Worm (Caenorhabditis elegans): ENCODE results near the gene pll-1.
A peak's percentile ranks its signal among the peaks of the same experiment; 100 is the strongest.

Gene pll-1

ce11 chrIII:351860-352456 lies 13.8 kb upstream of the pll-1 start:
- TF ChIP-seq snpc-4 (tag; optimal IDR thresholded peaks at IDR 0.05) (no peak), fkh-2 (tag; optimal IDR thresholded peaks at IDR 0.05) (no peak), nhr-11 (tag; optimal IDR thresholded peaks at IDR 0.05) (no peak), nhr-28 (tag; optimal IDR thresholded peaks at IDR 0.05) (no peak), nhr-67 (tag; optimal IDR thresholded peaks at IDR 0.05) (no peak), nfya-1 (tag; optimal IDR thresholded peaks at IDR 0.05; ENCODE audit: insufficient read depth) (peak; percentile 28), hmg-11 (tag; optimal IDR thresholded peaks at IDR 0.05) (no peak), nhr-25 (tag; optimal IDR thresholded peaks at IDR 0.05) (peak; percentile 85), elt-1 (tag; optimal IDR thresholded peaks at IDR 0.05) (no peak), nhr-23 (tag; optimal IDR thresholded peaks at IDR 0.05) (peak; percentile 50), mdl-1 (tag; optimal IDR thresholded peaks at IDR 0.05) (no peak), ceh-82 (tag; optimal IDR thresholded peaks at IDR 0.05) (no peak), ztf-11 (tag; optimal IDR thresholded peaks at IDR 0.05) (no peak), R02D3.7 (tag; optimal IDR thresholded peaks at IDR 0.05) (no peak), elt-2 (tag; optimal IDR thresholded peaks at IDR 0.05) (no peak), ZK546.5 (tag; optimal IDR thresholded peaks at IDR 0.05) (no peak), nhr-237 (tag; optimal IDR thresholded peaks at IDR 0.05) (no peak), ztf-4 (tag; optimal IDR thresholded peaks at IDR 0.05) (no peak)

DNA sequence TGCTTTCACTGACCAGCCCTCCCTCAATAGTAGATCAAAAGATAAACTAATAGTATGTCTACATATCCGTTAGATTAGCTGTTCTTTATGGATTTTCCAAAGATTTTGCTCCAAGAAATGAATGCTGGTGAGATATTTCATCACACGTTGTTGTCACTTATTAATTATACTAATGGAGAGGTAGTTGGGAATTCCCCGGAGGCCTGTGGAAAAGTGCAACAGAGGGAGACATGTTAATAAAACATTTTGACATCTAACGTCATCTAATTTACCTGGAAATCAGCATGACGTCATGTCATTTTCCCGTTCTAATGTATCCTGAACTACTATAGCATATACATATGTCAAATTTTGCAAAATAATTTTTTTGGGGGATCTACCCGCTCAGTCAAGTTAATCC lies 12.8 kb upstream of the pll-1 start:
- TF ChIP-seq pqm-1 (tag; optimal IDR thresholded peaks at IDR 0.05) (no peak), nhr-67 (tag; optimal IDR thresholded peaks at IDR 0.05) (no peak), aly-2 (tag; optimal IDR thresholded peaks at IDR 0.05) (no peak), nhr-237 (tag; optimal IDR thresholded peaks at IDR 0.05) (no peak), ztf-4 (tag; optimal IDR thresholded peaks at IDR 0.05) (no peak), nhr-76 (tag; optimal IDR thresholded peaks at IDR 0.05) (no peak), jun-1 (tag; optimal IDR thresholded peaks at IDR 0.05) (no peak)

DNA sequence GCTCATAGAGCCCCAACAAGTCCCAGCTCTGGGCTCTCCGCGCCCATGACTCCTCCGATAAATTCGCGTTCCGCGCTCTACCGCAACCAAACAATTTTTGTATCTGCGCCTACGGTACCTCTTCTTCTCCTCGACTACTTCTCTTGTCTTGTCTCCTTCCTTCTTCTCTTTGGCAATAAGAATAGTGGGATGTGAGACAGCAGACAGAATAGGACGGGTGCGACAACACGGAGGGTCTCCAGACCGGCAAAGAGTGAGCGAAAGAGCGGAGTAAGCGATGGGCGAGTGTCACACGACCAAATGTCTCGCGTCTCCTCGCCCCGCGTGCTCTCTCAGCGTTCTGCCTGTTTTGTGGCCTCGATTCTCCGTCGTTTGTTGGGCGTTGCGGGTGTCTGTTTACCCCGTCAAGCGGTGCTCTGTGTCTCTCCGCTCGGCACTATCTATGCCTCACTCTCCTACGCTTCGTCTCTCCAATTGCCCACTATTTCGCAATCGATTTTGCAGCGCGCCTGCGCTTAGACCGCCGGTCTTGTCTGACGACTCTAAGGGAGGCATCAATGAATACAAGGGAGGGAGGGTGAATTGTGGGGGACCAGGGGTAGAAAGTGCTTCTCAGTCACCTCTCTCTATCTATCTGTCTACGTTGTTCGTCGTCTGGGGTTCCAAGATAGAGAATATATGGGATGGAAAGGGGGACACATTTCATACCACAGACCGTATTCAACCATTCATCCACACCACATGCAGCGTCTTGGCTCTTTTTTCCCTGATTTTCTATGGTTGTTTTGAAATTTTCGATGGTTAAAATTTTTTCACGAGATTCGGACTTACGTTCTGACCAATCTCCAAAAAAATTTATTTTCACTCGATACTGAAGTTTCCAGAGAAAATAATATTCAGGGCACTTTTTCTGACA lies 10.9 kb upstream of the pll-1 start, which contains the start of gene gei-4:
gei-4 (minus strand) TSS at position 256 of the 916 bp plus-strand sequence.
- TF ChIP-seq nhr-76 (tag; optimal IDR thresholded peaks at IDR 0.05) (no peak), fkh-10 (GFP tag; optimal IDR thresholded peaks at IDR 0.05) (peak; percentile 50), lin-15B (tag; optimal IDR thresholded peaks at IDR 0.05) (peak; percentile 57), pha-4 (tag; optimal IDR thresholded peaks at IDR 0.05) (peak; percentile 22), nhr-12 (tag; optimal IDR thresholded peaks at IDR 0.05) (no peak), ceh-16 (tag; optimal IDR thresholded peaks at IDR 0.05) (no peak), elt-2 (tag; optimal IDR thresholded peaks at IDR 0.05) (peak; percentile 71), ceh-82 (tag; optimal IDR thresholded peaks at IDR 0.05) (peak; percentile 13), jun-1 (tag; optimal IDR thresholded peaks at IDR 0.05) (peak; percentile 82), nhr-25 (tag; optimal IDR thresholded peaks at IDR 0.05) (peak; percentile 85), nhr-237 (tag; optimal IDR thresholded peaks at IDR 0.05) (no peak), nhr-77 (tag; optimal IDR thresholded peaks at IDR 0.05) (peak; percentile 20), ama-1 (optimal IDR thresholded peaks at IDR 0.05) (peak; percentile 49), skn-1 (tag; optimal IDR thresholded peaks at IDR 0.05) (no peak), elt-1 (tag; optimal IDR thresholded peaks at IDR 0.05) (peak; percentile 57), sea-2 (GFP tag; optimal IDR thresholded peaks at IDR 0.05) (no peak), nfya-1 (tag; optimal IDR thresholded peaks at IDR 0.05; ENCODE audit: insufficient read depth) (peak; percentile 80), daf-12 (tag; optimal IDR thresholded peaks at IDR 0.05) (no peak), hmg-11 (tag; optimal IDR thresholded peaks at IDR 0.05) (peak; percentile 100), unc-39 (tag; optimal IDR thresholded peaks at IDR 0.05) (no peak), unc-62 (GFP tag; optimal IDR thresholded peaks at IDR 0.05) (peak; percentile 42), egl-5 (tag; optimal IDR thresholded peaks at IDR 0.05) (peak; percentile 82), fkh-2 (tag; optimal IDR thresholded peaks at IDR 0.05) (peak; percentile 53), ztf-4 (tag; optimal IDR thresholded peaks at IDR 0.05) (no peak), ceh-28 (tag; optimal IDR thresholded peaks at IDR 0.05) (peak; percentile 97), aly-2 (tag; optimal IDR thresholded peaks at IDR 0.05) (no peak), nhr-43 (tag; optimal IDR thresholded peaks at IDR 0.05; ENCODE audit: poor library complexity, severe bottlenecking) (peak; percentile 74), eor-1 (tag; optimal IDR thresholded peaks at IDR 0.05) (peak; percentile 61 to 67), pqm-1 (tag; optimal IDR thresholded peaks at IDR 0.05) (peak; percentile 54), nhr-23 (tag; optimal IDR thresholded peaks at IDR 0.05) (peak; percentile 79), nhr-11 (tag; optimal IDR thresholded peaks at IDR 0.05) (peak; percentile 59), elt-3 (tag; optimal IDR thresholded peaks at IDR 0.05) (no peak), snpc-4 (tag; optimal IDR thresholded peaks at IDR 0.05) (peak; percentile 47), nhr-67 (tag; optimal IDR thresholded peaks at IDR 0.05) (no peak), lin-39 (tag; optimal IDR thresholded peaks at IDR 0.05) (peak; percentile 78), mml-1 (tag; optimal IDR thresholded peaks at IDR 0.05) (no peak), R02D3.7 (tag; optimal IDR thresholded peaks at IDR 0.05) (peak; percentile 48), tbx-2 (tag; optimal IDR thresholded peaks at IDR 0.05) (peak; percentile 67), mdl-1 (tag; optimal IDR thresholded peaks at IDR 0.05) (peak; percentile 74), lsy-12 (tag; optimal IDR thresholded peaks at IDR 0.05) (peak; percentile 83)
